Fruit fly (Drosophila melanogaster) whole organism, pupa: ENCODE measurements around the gene CG9706.

Experiments used
- CG10348 ChIP-seq: fragments of 200-800 bp; sonication (Bioruptor generic); IDR thresholded peaks from 2 replicates; pipeline ENCODE4 v1.3.6; 2022; ENCODE audit warnings: missing biosample characterization, missing genetic modification characterization
- CG13204 ChIP-seq: fragments of 200-800 bp; sonication (Bioruptor generic); optimal IDR thresholded peaks from 2 replicates; lab custom pipeline; 2018; ENCODE audit warnings: missing biosample characterization, mild to moderate bottlenecking, missing genetic modification characterization, moderate library complexity
- CG14655 ChIP-seq: fragments of 200-800 bp; sonication (Bioruptor generic); optimal IDR thresholded peaks from 3 replicates; lab custom pipeline; 2017; ENCODE audit warnings: mild to moderate bottlenecking, missing biosample characterization, missing genetic modification reagents, missing genetic modification characterization
- CG15710 ChIP-seq: fragments of 200-800 bp; sonication (Bioruptor generic); optimal IDR thresholded peaks from 2 replicates; lab custom pipeline; 2018; ENCODE audit warnings: missing biosample characterization, mild to moderate bottlenecking, missing genetic modification characterization, moderate library complexity
- CG17806 ChIP-seq: fragments of 200-800 bp; sonication (Bioruptor generic); optimal IDR thresholded peaks from 2 replicates; lab custom pipeline; 2018; ENCODE audit warnings: missing biosample characterization, mild to moderate bottlenecking, missing genetic modification characterization, moderate library complexity
- CG32121 ChIP-seq: fragments of 200-800 bp; sonication (Bioruptor generic); IDR thresholded peaks from 2 replicates; pipeline ENCODE4 v1.3.6; 2022; ENCODE audit warnings: missing biosample characterization, missing genetic modification characterization
- CG4496 ChIP-seq: fragments of 200-800 bp; sonication (Bioruptor generic); IDR thresholded peaks from 3 replicates; pipeline ENCODE4 v1.3.6; 2022; ENCODE audit warnings: missing biosample characterization, missing genetic modification characterization
- CG8159 ChIP-seq: fragments of 200-800 bp; sonication (Bioruptor generic); optimal IDR thresholded peaks from 3 replicates; lab custom pipeline; 2018; ENCODE audit warnings: missing biosample characterization, mild to moderate bottlenecking, missing genetic modification characterization, moderate library complexity
- CG9948 ChIP-seq: fragments of 200-800 bp; sonication (Bioruptor generic); optimal IDR thresholded peaks from 2 replicates; lab custom pipeline; 2018; ENCODE audit warnings: missing biosample characterization, mild to moderate bottlenecking, missing genetic modification characterization, moderate library complexity
- EcR ChIP-seq: fragments of 200-800 bp; sonication (Bioruptor generic); optimal IDR thresholded peaks from 3 replicates; lab custom pipeline; 2019; ENCODE audit warnings: missing biosample characterization, missing genetic modification characterization, mild to moderate bottlenecking, moderate library complexity, missing genetic modification reagents
- Pif1A ChIP-seq: fragments of 200-800 bp; sonication (Bioruptor generic); optimal IDR thresholded peaks from 3 replicates; lab custom pipeline; 2016; ENCODE audit warnings: missing biosample characterization, missing genetic modification characterization

DNA sequence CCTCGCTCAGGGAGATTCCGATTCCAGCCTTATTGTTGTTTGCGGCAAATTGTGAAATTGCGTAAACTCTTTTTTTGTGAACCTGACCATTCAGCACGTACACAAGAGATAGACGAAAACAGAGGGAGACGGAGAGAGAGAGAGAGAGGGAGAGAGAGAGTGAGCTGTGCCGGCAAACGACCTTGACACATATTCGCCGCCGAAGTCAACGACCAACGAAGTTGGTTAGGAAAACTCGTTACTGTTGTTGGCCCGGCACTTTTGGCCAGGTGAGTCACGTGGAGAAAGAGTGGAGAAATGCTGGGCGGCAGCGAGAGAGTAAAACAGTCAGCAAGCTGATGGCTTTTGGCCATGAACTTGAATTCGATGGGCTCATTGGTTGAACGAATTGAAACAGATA lies 47.2 kb downstream of the CG9706 start:
- TF ChIP-seq CG17806 (tag; lab: Kevin White, UChicago) (no peak), CG15710 (no peak), Pif1A (no peak), CG9948 (tag; lab: Kevin White, UChicago) (no peak), EcR (GFP tag; lab: Kevin White, UChicago) (peak; percentile 69), CG14655 (GFP tag; lab: Kevin White, UChicago) (no peak), CG4496 (GFP tag; lab: Robert Waterston, UW) (no peak), CG8159 (tag; lab: Kevin White, UChicago) (no peak), CG32121 (GFP tag; lab: Robert Waterston, UW) (no peak), CG13204 (GFP tag; lab: Kevin White, UChicago) (no peak), CG10348 (GFP tag; lab: Robert Waterston, UW) (no peak)
